Worm (Caenorhabditis elegans): ENCODE results near the gene R08C7.12.

R08C7.12 gene

ce11 chrIV:4486738-4487137, 37.2 kb downstream of the R08C7.12 start, which contains the start of gene trx-3:
TSS of gene trx-3 (plus strand) at chrIV:4487028.
- no peak for TF ChIP-seq ceh-82 (tag; optimal IDR thresholded peaks at IDR 0.05)
- peak; percentile 82 for TF ChIP-seq elt-2 (tag; optimal IDR thresholded peaks at IDR 0.05)
- peak; percentile 86 for TF ChIP-seq pqm-1 (tag; optimal IDR thresholded peaks at IDR 0.05)
- TF ChIP-seq ZK546.5 (tag; optimal IDR thresholded peaks at IDR 0.05): no peak
- TF ChIP-seq lin-39 (tag; optimal IDR thresholded peaks at IDR 0.05): no peak
- TF ChIP-seq nhr-28 (tag; optimal IDR thresholded peaks at IDR 0.05): no peak
- no peak for TF ChIP-seq R02D3.7 (tag; optimal IDR thresholded peaks at IDR 0.05)
- no peak for TF ChIP-seq nhr-25 (tag; optimal IDR thresholded peaks at IDR 0.05)
- TF ChIP-seq eor-1 (tag; optimal IDR thresholded peaks at IDR 0.05): no peak
- peak; percentile 36 for TF ChIP-seq pha-4 (tag; optimal IDR thresholded peaks at IDR 0.05)
- no peak for TF ChIP-seq nhr-237 (tag; optimal IDR thresholded peaks at IDR 0.05)

ce11 chrIV:4490148-4490652, 40.7 kb downstream of the R08C7.12 start, which contains the start of gene ZK180.7:
TSS of gene ZK180.7 (plus strand) at chrIV:4490542.
- TF ChIP-seq mdl-1 (tag; optimal IDR thresholded peaks at IDR 0.05) (no peak), skn-1 (tag; optimal IDR thresholded peaks at IDR 0.05) (no peak), fkh-10 (GFP tag; optimal IDR thresholded peaks at IDR 0.05) (no peak), lin-15B (tag; optimal IDR thresholded peaks at IDR 0.05) (no peak), eor-1 (tag; optimal IDR thresholded peaks at IDR 0.05) (no peak), nhr-67 (tag; optimal IDR thresholded peaks at IDR 0.05) (no peak), nhr-23 (tag; optimal IDR thresholded peaks at IDR 0.05) (no peak), lin-39 (tag; optimal IDR thresholded peaks at IDR 0.05) (no peak), nhr-12 (tag; optimal IDR thresholded peaks at IDR 0.05) (no peak), R02D3.7 (tag; optimal IDR thresholded peaks at IDR 0.05) (no peak), sea-2 (GFP tag; optimal IDR thresholded peaks at IDR 0.05) (no peak), nfya-1 (tag; optimal IDR thresholded peaks at IDR 0.05; ENCODE audit: insufficient read depth) (no peak), nhr-11 (tag; optimal IDR thresholded peaks at IDR 0.05) (no peak), zag-1 (tag; optimal IDR thresholded peaks at IDR 0.05) (no peak), pqm-1 (tag; optimal IDR thresholded peaks at IDR 0.05) (no peak), ztf-4 (tag; optimal IDR thresholded peaks at IDR 0.05) (no peak), elt-3 (tag; optimal IDR thresholded peaks at IDR 0.05) (no peak), ceh-9 (tag; optimal IDR thresholded peaks at IDR 0.05) (no peak), nhr-28 (tag; optimal IDR thresholded peaks at IDR 0.05) (no peak)

DNA sequence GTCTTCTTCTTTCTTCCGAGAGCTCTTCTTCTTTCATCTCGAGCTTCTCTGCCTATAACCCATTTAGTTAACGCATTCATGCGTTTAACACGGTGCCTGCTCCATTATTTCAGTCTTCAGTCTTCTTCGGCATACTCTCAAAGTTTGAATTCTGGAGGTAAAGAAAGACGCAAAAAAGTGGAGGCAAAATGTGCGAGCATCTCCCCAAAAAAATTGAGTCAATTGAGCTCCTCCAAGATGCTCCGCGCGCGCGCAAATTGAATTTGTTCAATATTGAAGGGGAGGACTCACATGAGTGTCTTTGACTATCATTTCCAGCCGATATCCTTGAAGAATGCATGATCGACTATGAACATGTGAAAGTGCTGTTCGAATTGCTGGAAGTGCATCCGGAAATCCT, 55.5 kb downstream of the R08C7.12 start:
- TF ChIP-seq fkh-10 (GFP tag; optimal IDR thresholded peaks at IDR 0.05) (peak; percentile 47), hmg-11 (tag; optimal IDR thresholded peaks at IDR 0.05) (no peak)

DNA sequence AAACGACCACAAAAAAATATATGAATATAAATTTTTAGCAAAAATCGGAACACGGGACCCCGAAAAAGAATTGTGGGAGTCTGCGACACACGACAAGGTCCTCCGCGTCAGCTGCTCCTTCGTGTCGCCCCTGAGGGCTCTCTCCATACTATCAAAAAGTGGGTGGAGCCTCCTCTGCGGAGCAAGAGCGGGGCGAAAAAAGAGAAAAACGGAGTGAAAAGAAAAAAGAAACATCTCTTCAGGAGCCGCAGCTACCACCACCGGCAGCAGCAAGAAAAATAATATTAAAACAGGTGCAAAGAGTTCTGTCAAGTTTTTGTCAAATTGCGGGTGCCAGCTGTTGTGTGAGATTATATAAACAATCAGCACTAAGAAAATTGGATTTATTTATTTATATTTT, 57.1 kb downstream of the R08C7.12 start, which contains the start of gene gbb-2:
Gene gbb-2 (minus strand): TSS at position 112 of the 400 bp plus-strand sequence.
- no peak for TF ChIP-seq nhr-237 (tag; optimal IDR thresholded peaks at IDR 0.05)
- TF ChIP-seq egl-27 (tag; optimal IDR thresholded peaks at IDR 0.05): no peak
- no peak for TF ChIP-seq tbx-2 (tag; optimal IDR thresholded peaks at IDR 0.05)
- TF ChIP-seq pha-4 (tag; optimal IDR thresholded peaks at IDR 0.05): no peak
- peak; percentile 40 for TF ChIP-seq lin-39 (tag; optimal IDR thresholded peaks at IDR 0.05)
- no peak for TF ChIP-seq daf-12 (tag; optimal IDR thresholded peaks at IDR 0.05)
- no peak for TF ChIP-seq nhr-67 (tag; optimal IDR thresholded peaks at IDR 0.05)
- TF ChIP-seq nfya-1 (tag; optimal IDR thresholded peaks at IDR 0.05; ENCODE audit: insufficient read depth): peak; percentile 38

All from whole organism, L3 larva.